Worm (Caenorhabditis elegans) whole organism, L1 larva: ENCODE data around the gene cutl-29.

Source experiments
- F16B12.6 ChIP-seq: fragments of 150-350 bp; optimal IDR thresholded peaks from 2 replicates; lab custom pipeline; 2014; ENCODE audit warnings: missing biosample characterization, missing genetic modification characterization
- egl-27 ChIP-seq, 2 experiments: fragments of 150-350 bp in 1 of 2; sonication (generic microtip); optimal IDR thresholded peaks; 3 replicates each; lab custom pipeline; 2017 to 2018; ENCODE audit warnings: missing biosample characterization in 2 of 2, missing genetic modification characterization in 2 of 2, missing genetic modification reagents in 2 of 2
- lin-13 ChIP-seq: fragments of 150-350 bp; optimal IDR thresholded peaks from 2 replicates; lab custom pipeline; 2014; ENCODE audit warnings: missing biosample characterization, missing genetic modification reagents, missing genetic modification characterization
- nhr-77 ChIP-seq: fragments of 150-350 bp; optimal IDR thresholded peaks from 2 replicates; lab custom pipeline; 2014; ENCODE audit warnings: missing biosample characterization, missing genetic modification characterization

DNA sequence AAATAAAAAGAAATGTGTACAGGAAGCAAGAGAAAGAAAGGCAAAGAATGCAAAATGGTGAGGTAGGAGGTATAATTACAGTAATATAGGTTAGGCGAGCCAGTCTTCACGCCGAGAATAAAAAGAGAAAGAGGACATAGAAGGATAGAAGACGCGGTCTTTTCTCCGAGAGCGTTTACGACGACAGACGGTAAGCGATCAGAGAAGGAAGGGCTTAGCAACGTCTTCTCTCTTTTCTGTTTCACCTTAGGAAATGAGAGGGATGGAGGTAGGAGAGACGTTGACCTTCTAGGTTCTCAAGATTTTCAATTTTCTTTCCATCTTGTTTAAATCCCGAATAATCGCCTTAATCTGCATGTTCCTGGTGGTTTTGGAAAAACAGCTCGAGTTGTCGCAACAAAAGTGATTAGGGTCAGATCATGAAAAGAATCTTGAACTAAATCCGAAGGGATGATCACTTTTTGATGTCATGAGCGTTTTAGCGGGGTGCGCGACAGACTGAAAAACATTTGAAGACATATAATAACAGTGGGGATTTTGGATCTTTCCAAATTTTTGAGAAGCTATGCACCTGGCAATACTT, at the start of gene cutl-29:
- TF ChIP-seq lin-13 (GFP tag; lab: Kevin White, UChicago) = no peak
- TF ChIP-seq F16B12.6 (tag; lab: Kevin White, UChicago) = no peak
- TF ChIP-seq nhr-77 (tag; lab: Kevin White, UChicago) = no peak
- no peak for TF ChIP-seq egl-27 (tag; optimal IDR thresholded peaks at IDR 0.05; lab: Kevin White, UChicago)
